Worm (Caenorhabditis elegans) whole organism, early embryonic: Measurements from ENCODE around the gene srw-90.
"Not testable (repeated sequence)": the region's sequence is repeated elsewhere in the genome, so short reads cannot be mapped to it uniquely, and the experiment has no call there.

Source experiments
- B0310.2 ChIP-seq: sonication (generic microtip); optimal IDR thresholded peaks from 2 replicates; lab custom pipeline; 2016; ENCODE audit warnings: mild to moderate bottlenecking, missing genetic modification characterization, missing compliant biosample characterization
- F13C5.2 ChIP-seq: sonication (generic microtip); optimal IDR thresholded peaks from 2 replicates; lab custom pipeline; 2017; ENCODE audit warnings: mild to moderate bottlenecking, missing genetic modification characterization, inconsistent platforms, missing compliant biosample characterization
- aly-1 ChIP-seq: sonication (generic microtip); optimal IDR thresholded peaks from 2 replicates; lab custom pipeline; 2016; ENCODE audit warnings: missing genetic modification characterization, missing compliant biosample characterization
- ama-1 ChIP-seq: fragments of 150-350 bp; optimal IDR thresholded peaks from 2 replicates; lab custom pipeline; 2014
- ceh-13 ChIP-seq: fragments of 200-800 bp; sonication (Bioruptor generic); optimal IDR thresholded peaks from 2 replicates; lab custom pipeline; 2018; ENCODE audit warnings: mild to moderate bottlenecking, missing genetic modification characterization, missing compliant biosample characterization
- ceh-36 ChIP-seq: sonication (generic microtip); optimal IDR thresholded peaks from 2 replicates; lab custom pipeline; 2016; ENCODE audit warnings: missing genetic modification characterization, inconsistent platforms, missing compliant biosample characterization
- ets-7 ChIP-seq: sonication (generic microtip); optimal IDR thresholded peaks from 2 replicates; lab custom pipeline; 2016; ENCODE audit warnings: missing genotype, missing genetic modification characterization, missing compliant biosample characterization
- flt-1 ChIP-seq: fragments of 200-800 bp; sonication (Bioruptor generic); IDR thresholded peaks from 2 replicates; pipeline ENCODE4 v1.3.6; 2022; ENCODE audit warnings: missing genetic modification characterization, missing compliant biosample characterization
- hmbx-1 ChIP-seq: sonication (generic microtip); optimal IDR thresholded peaks from 2 replicates; lab custom pipeline; 2016; ENCODE audit warnings: mild to moderate bottlenecking, missing genetic modification characterization, missing compliant biosample characterization
- hmg-4 ChIP-seq: fragments of 200-800 bp; sonication (Bioruptor generic); optimal IDR thresholded peaks from 2 replicates; lab custom pipeline; 2018; ENCODE audit warnings: mild to moderate bottlenecking, missing genetic modification characterization, missing compliant biosample characterization
- hnd-1 ChIP-seq: sonication (generic microtip); optimal IDR thresholded peaks from 2 replicates; lab custom pipeline; 2016; ENCODE audit warnings: missing genetic modification characterization, missing compliant biosample characterization
- pes-1 ChIP-seq: fragments of 200-800 bp; sonication (Bioruptor generic); IDR thresholded peaks from 2 replicates; pipeline ENCODE4 v1.3.6; 2022; ENCODE audit warnings: missing genetic modification reagents, missing genetic modification characterization, missing compliant biosample characterization
- scrt-1 ChIP-seq: fragments of 200-800 bp; sonication (Bioruptor generic); IDR thresholded peaks from 2 replicates; pipeline ENCODE4 v1.3.6; 2022; ENCODE audit warnings: missing genetic modification characterization, missing compliant biosample characterization
- sea-1 ChIP-seq: fragments of 200-800 bp; sonication (Bioruptor generic); conservative IDR thresholded peaks from 2 replicates; pipeline ENCODE4 v1.3.6; 2022; ENCODE audit warnings: missing genetic modification characterization, missing compliant biosample characterization
- tbx-11 ChIP-seq: fragments of 200-800 bp; sonication (Bioruptor generic); IDR thresholded peaks from 2 replicates; pipeline ENCODE4 v1.3.6; 2022; ENCODE audit warnings: missing genetic modification characterization, missing compliant biosample characterization
- tbx-37 ChIP-seq: fragments of 200-800 bp; sonication (Bioruptor generic); conservative IDR thresholded peaks from 2 replicates; pipeline ENCODE4 v1.3.6; 2022; ENCODE audit warnings: missing genetic modification reagents, missing genetic modification characterization, missing compliant biosample characterization
- tra-4 ChIP-seq: sonication (generic microtip); optimal IDR thresholded peaks from 2 replicates; lab custom pipeline; 2017; ENCODE audit warnings: missing genetic modification characterization, missing compliant biosample characterization

Gene srw-90

ce11 chrV:1682279-1682678, 19.6 kb upstream of the srw-90 start, which contains the start of gene srh-3:
TSS of gene srh-3 (plus strand) at chrV:1682579.
- TF ChIP-seq sea-1 (GFP tag; lab: Robert Waterston, UW) (no peak), ceh-13 (GFP tag; lab: Kevin White, UChicago) (no peak), hmg-4 (no peak), tbx-11 (no peak), tbx-37 (GFP tag; lab: Robert Waterston, UW) (no peak), tra-4 (no peak), hnd-1 (no peak), ama-1 (lab: Kevin White, UChicago) (no peak), ets-7 (tag; lab: Kevin White, UChicago) (no peak), ceh-36 (tag; lab: Kevin White, UChicago) (no peak), B0310.2 (no peak), hmbx-1 (tag; lab: Kevin White, UChicago) (no peak), flt-1 (GFP tag; lab: Robert Waterston, UW) (no peak), F13C5.2 (tag; lab: Kevin White, UChicago) (no peak), scrt-1 (GFP tag; lab: Robert Waterston, UW) (no peak), aly-1 (tag; lab: Kevin White, UChicago) (no peak), pes-1 (GFP tag; lab: Robert Waterston, UW) (no peak)

ce11 chrV:1685328-1685727, 16.5 kb upstream of the srw-90 start, which contains the start of gene srh-5:
TSS of gene srh-5 (plus strand) at chrV:1685628.
- TF ChIP-seq pes-1 (GFP tag; lab: Robert Waterston, UW) (no peak), ama-1 (lab: Kevin White, UChicago) (no peak), ceh-13 (GFP tag; lab: Kevin White, UChicago) (no peak), tbx-11 (no peak), tbx-37 (GFP tag; lab: Robert Waterston, UW) (no peak), ets-7 (tag; lab: Kevin White, UChicago) (no peak), flt-1 (GFP tag; lab: Robert Waterston, UW) (no peak), tra-4 (no peak)

ce11 chrV:1692494-1692893, 9.4 kb upstream of the srw-90 start, which contains the start of gene Y46H3C.5:
TSS of gene Y46H3C.5 (minus strand) at chrV:1692495.
- not testable (repeated sequence) for TF ChIP-seq ceh-13 (GFP tag; lab: Kevin White, UChicago); B0310.2; F13C5.2 (tag; lab: Kevin White, UChicago)

ce11 chrV:1693876-1694275, 8.0 kb upstream of the srw-90 start, which contains the start of gene Y46H3C.7:
TSS of gene Y46H3C.7 (minus strand) at chrV:1694022.
- not testable (repeated sequence) for TF ChIP-seq ceh-13 (GFP tag; lab: Kevin White, UChicago); scrt-1 (GFP tag; lab: Robert Waterston, UW); F13C5.2 (tag; lab: Kevin White, UChicago)

- TF ChIP-seq B0310.2 (no peak), scrt-1 (GFP tag; lab: Robert Waterston, UW) (0 out of 2 replicates have a peak, but pooled peaks have one; percentile 24), sea-1 (GFP tag; lab: Robert Waterston, UW) (no peak)
These were observed 3.5 kb upstream of the srw-90 start for ce11 chrV:1698400-1698799.

ce11 chrV:1699228-1699795, 2.5 kb upstream of the srw-90 start:
- TF ChIP-seq hnd-1 (no peak), ets-7 (tag; lab: Kevin White, UChicago) (no peak), ceh-13 (GFP tag; lab: Kevin White, UChicago) (no peak), F13C5.2 (tag; lab: Kevin White, UChicago) (no peak), ama-1 (lab: Kevin White, UChicago) (no peak), ceh-36 (tag; lab: Kevin White, UChicago) (no peak), B0310.2 (no peak), tbx-11 (no peak)

- TF ChIP-seq tbx-11 (no peak), hmg-4 (no peak), tbx-37 (GFP tag; lab: Robert Waterston, UW) (no peak), tra-4 (no peak)
These were observed 6.6 kb downstream of the srw-90 start, which contains the start of gene srw-99 for ce11 chrV:1708441-1708840. TSS of gene srw-99 (plus strand) at chrV:1708741.

ce11 chrV:1710909-1711308, 9.1 kb downstream of the srw-90 start, which contains the start of gene srw-100:
TSS of gene srw-100 (plus strand) at chrV:1711209.
- TF ChIP-seq flt-1 (GFP tag; lab: Robert Waterston, UW) (no peak), aly-1 (tag; lab: Kevin White, UChicago) (no peak), ceh-36 (tag; lab: Kevin White, UChicago) (no peak), pes-1 (GFP tag; lab: Robert Waterston, UW) (no peak), ets-7 (tag; lab: Kevin White, UChicago) (no peak), B0310.2 (no peak)

- TF ChIP-seq scrt-1 (GFP tag; lab: Robert Waterston, UW) (peak; percentile 68), sea-1 (GFP tag; lab: Robert Waterston, UW) (peak; percentile 88), tbx-11 (peak; percentile 71; the same call in 1 of the 2 replicates)
These were observed 11.9 kb downstream of the srw-90 start for ce11 chrV:1713761-1714160.
